Fruit fly (Drosophila melanogaster) whole organism, embryonic: ENCODE data around the gene RunxB.

ENCODE experiments used
- B-H1 ChIP-seq: fragments of 200-800 bp; sonication (Bioruptor generic); IDR thresholded peaks from 3 replicates; pipeline ENCODE4 v1.3.6; 2022; ENCODE audit warnings: missing biosample characterization, missing genetic modification characterization
- CG10267 ChIP-seq: fragments of 200-800 bp; sonication (Bioruptor generic); optimal IDR thresholded peaks from 2 replicates; lab custom pipeline; 2018; ENCODE audit warnings: missing biosample characterization, mild to moderate bottlenecking, missing genetic modification characterization, moderate library complexity
- CG10274 ChIP-seq: fragments of 200-800 bp; sonication (Bioruptor generic); optimal IDR thresholded peaks from 3 replicates; lab custom pipeline; 2017; ENCODE audit warnings: missing biosample characterization, mild to moderate bottlenecking, missing genetic modification characterization
- CG10979 ChIP-seq: fragments of 200-800 bp; sonication (Bioruptor generic); optimal IDR thresholded peaks from 2 replicates; lab custom pipeline; 2018; ENCODE audit warnings: missing biosample characterization, mild to moderate bottlenecking, missing genetic modification characterization, moderate library complexity
- CG11504 ChIP-seq: fragments of 200-800 bp; sonication (Bioruptor generic); optimal IDR thresholded peaks from 3 replicates; lab custom pipeline; 2019; ENCODE audit warnings: missing biosample characterization, mild to moderate bottlenecking, missing genetic modification characterization, moderate library complexity
- CG11696 ChIP-seq: fragments of 200-800 bp; sonication (Bioruptor generic); IDR thresholded peaks from 2 replicates; pipeline ENCODE4 v1.3.6; 2022; ENCODE audit warnings: missing biosample characterization, missing genetic modification characterization
- CG12155 ChIP-seq: fragments of 200-800 bp; sonication (Bioruptor generic); optimal IDR thresholded peaks from 3 replicates; lab custom pipeline; 2016; ENCODE audit warnings: missing biosample characterization, missing genetic modification characterization
- CG14050 ChIP-seq: fragments of 200-800 bp; sonication (Bioruptor generic); IDR thresholded peaks from 3 replicates; pipeline ENCODE4 v1.3.6; 2022; ENCODE audit warnings: missing biosample characterization, missing genetic modification characterization
- CG14965 ChIP-seq: fragments of 200-800 bp; sonication (Bioruptor generic); optimal IDR thresholded peaks from 2 replicates; lab custom pipeline; 2016; ENCODE audit warnings: missing biosample characterization, missing genetic modification characterization, borderline replicate concordance
- CG15269 ChIP-seq: fragments of 200-800 bp; sonication (Bioruptor generic); optimal IDR thresholded peaks from 2 replicates; lab custom pipeline; 2018; ENCODE audit warnings: missing biosample characterization, mild to moderate bottlenecking, missing genetic modification characterization, moderate library complexity
- CG16863 ChIP-seq: fragments of 200-800 bp; sonication (Bioruptor generic); optimal IDR thresholded peaks from 3 replicates; lab custom pipeline; 2016; ENCODE audit warnings: missing biosample characterization, missing genetic modification characterization
- CG17359 ChIP-seq: fragments of 200-800 bp; sonication (Bioruptor generic); optimal IDR thresholded peaks from 3 replicates; lab custom pipeline; 2018; ENCODE audit warnings: missing biosample characterization, mild to moderate bottlenecking, missing genetic modification characterization, moderate library complexity
- CG18262 ChIP-seq: fragments of 200-800 bp; optimal IDR thresholded peaks from 3 replicates; lab custom pipeline; 2019; ENCODE audit warnings: missing biosample characterization, mild to moderate bottlenecking, missing genetic modification characterization, moderate library complexity
- CG30403 ChIP-seq: fragments of 200-800 bp; sonication (Bioruptor generic); optimal IDR thresholded peaks from 3 replicates; lab custom pipeline; 2016; ENCODE audit warnings: missing biosample characterization, missing genetic modification characterization
- CG32772 ChIP-seq: fragments of 200-800 bp; sonication (Bioruptor generic); IDR thresholded peaks from 2 replicates; pipeline ENCODE4 v1.3.6; 2022; ENCODE audit warnings: missing biosample characterization, missing genetic modification characterization
- CG4282 ChIP-seq: fragments of 200-800 bp; sonication (Bioruptor generic); optimal IDR thresholded peaks from 2 replicates; lab custom pipeline; 2016; ENCODE audit warnings: missing biosample characterization, missing genetic modification characterization
- CG6791 ChIP-seq: fragments of 200-800 bp; sonication (Bioruptor generic); IDR thresholded peaks from 3 replicates; pipeline ENCODE4 v1.3.6; 2022; ENCODE audit warnings: missing biosample characterization, missing genetic modification characterization; ENCODE audit not compliant: partially characterized antibody
- CG7928 ChIP-seq: fragments of 200-800 bp; sonication (Bioruptor generic); optimal IDR thresholded peaks from 2 replicates; lab custom pipeline; 2017; ENCODE audit warnings: missing biosample characterization, mild to moderate bottlenecking, missing genetic modification characterization
- CG7963 ChIP-seq: fragments of 200-800 bp; sonication (Bioruptor generic); IDR thresholded peaks from 3 replicates; pipeline ENCODE4 v1.3.6; 2022; ENCODE audit warnings: missing biosample characterization, missing genetic modification characterization; ENCODE audit not compliant: partially characterized antibody
- CG8388 ChIP-seq: fragments of 200-800 bp; sonication (Bioruptor generic); optimal IDR thresholded peaks from 2 replicates; lab custom pipeline; 2019; ENCODE audit warnings: missing biosample characterization, mild to moderate bottlenecking, missing genetic modification characterization, moderate library complexity
- CG9609 ChIP-seq: fragments of 200-800 bp; sonication (Bioruptor generic); optimal IDR thresholded peaks from 3 replicates; lab custom pipeline; 2016; ENCODE audit warnings: missing biosample characterization, missing genetic modification characterization
- Gug ChIP-seq: fragments of 200-800 bp; sonication (Bioruptor generic); IDR thresholded peaks from 4 replicates; pipeline ENCODE4 v1.3.6; 2022; ENCODE audit warnings: missing biosample characterization, missing genetic modification characterization
- HLH3B ChIP-seq: fragments of 200-800 bp; sonication (Bioruptor generic); IDR thresholded peaks from 2 replicates; pipeline ENCODE4 v1.3.6; 2022; ENCODE audit warnings: missing biosample characterization, missing genetic modification characterization
- MBD-R2 ChIP-seq: fragments of 200-800 bp; sonication (Bioruptor generic); IDR thresholded peaks from 2 replicates; pipeline ENCODE4 v1.3.6; 2022; ENCODE audit warnings: missing biosample characterization, missing genetic modification characterization
- Meics ChIP-seq: fragments of 200-800 bp; sonication (Bioruptor generic); optimal IDR thresholded peaks from 2 replicates; lab custom pipeline; 2017; ENCODE audit warnings: missing biosample characterization, mild to moderate bottlenecking, missing genetic modification characterization
- NC2α ChIP-seq: fragments of 200-800 bp; sonication (Bioruptor generic); optimal IDR thresholded peaks from 2 replicates; lab custom pipeline; 2016; ENCODE audit warnings: missing biosample characterization, missing genetic modification characterization
- Neu2 ChIP-seq: fragments of 200-800 bp; sonication (Bioruptor generic); optimal IDR thresholded peaks from 3 replicates; lab custom pipeline; 2016; ENCODE audit warnings: missing biosample characterization, missing genetic modification characterization, borderline replicate concordance
- Pdp1 ChIP-seq, 2 experiments: fragments of 200-800 bp; sonication (Bioruptor generic); optimal IDR thresholded peaks; 3 replicates each; lab custom pipeline; 2016; ENCODE audit warnings: missing biosample characterization in 2 of 2, missing genetic modification characterization in 2 of 2, mild to moderate bottlenecking in 1 of 2, moderate library complexity in 1 of 2
- Sox102F ChIP-seq: fragments of 200-800 bp; sonication (Bioruptor generic); optimal IDR thresholded peaks from 2 replicates; lab custom pipeline; 2018; ENCODE audit warnings: missing biosample characterization, mild to moderate bottlenecking, missing genetic modification characterization, moderate library complexity
- az2 ChIP-seq: fragments of 200-800 bp; sonication (Bioruptor generic); optimal IDR thresholded peaks from 3 replicates; lab custom pipeline; 2016; ENCODE audit warnings: missing biosample characterization, missing genetic modification characterization
- bcd ChIP-seq: fragments of 200-800 bp; sonication (Bioruptor generic); optimal IDR thresholded peaks from 2 replicates; lab custom pipeline; 2017; ENCODE audit warnings: missing biosample characterization, mild to moderate bottlenecking, missing genetic modification characterization
- corto ChIP-seq: fragments of 200-800 bp; sonication (Bioruptor generic); optimal IDR thresholded peaks from 2 replicates; lab custom pipeline; 2016; ENCODE audit warnings: missing biosample characterization, mild to moderate bottlenecking, missing genetic modification characterization, moderate library complexity
- crp ChIP-seq, 2 experiments: fragments of 200-800 bp; sonication (Bioruptor generic); optimal IDR thresholded peaks; 2 replicates in 1 of 2; 3 replicates in 1 of 2; lab custom pipeline; 2017; ENCODE audit warnings: missing biosample characterization in 2 of 2, missing genetic modification characterization in 2 of 2, mild to moderate bottlenecking in 1 of 2, moderate library complexity in 1 of 2
- fd96Cb ChIP-seq: fragments of 200-800 bp; sonication (Bioruptor generic); optimal IDR thresholded peaks from 2 replicates; lab custom pipeline; 2018; ENCODE audit warnings: missing biosample characterization, mild to moderate bottlenecking, missing genetic modification characterization, moderate library complexity
- gem ChIP-seq: fragments of 200-800 bp; sonication (Bioruptor generic); optimal IDR thresholded peaks from 2 replicates; lab custom pipeline; 2019; ENCODE audit warnings: missing biosample characterization, mild to moderate bottlenecking, missing genetic modification characterization, moderate library complexity
- kay ChIP-seq: fragments of 200-800 bp; sonication (Bioruptor generic); optimal IDR thresholded peaks from 2 replicates; lab custom pipeline; 2016; ENCODE audit warnings: missing biosample characterization, missing genetic modification characterization
- mld ChIP-seq: fragments of 200-800 bp; sonication (Bioruptor generic); IDR thresholded peaks from 3 replicates; pipeline ENCODE4 v1.3.6; 2022; ENCODE audit warnings: missing biosample characterization, missing genetic modification characterization; ENCODE audit not compliant: partially characterized antibody
- pho ChIP-seq: fragments of 200-800 bp; sonication (Bioruptor generic); optimal IDR thresholded peaks from 2 replicates; lab custom pipeline; 2016; ENCODE audit warnings: missing biosample characterization, missing genetic modification characterization
- sens ChIP-seq: fragments of 200-800 bp; sonication (Bioruptor generic); peaks from one replicate; lab custom pipeline; 2016; ENCODE audit warnings: missing biosample characterization, missing genetic modification characterization
- vvl ChIP-seq: fragments of 200-800 bp; sonication (Bioruptor generic); IDR thresholded peaks from 2 replicates; pipeline ENCODE4 v1.3.6; 2022; ENCODE audit warnings: missing biosample characterization, missing genetic modification characterization

The RunxB gene

dm6 chrX:20509535-20510424 is 28.5 kb upstream of the RunxB start (continued):
- TF ChIP-seq CG12155 (GFP tag; lab: Kevin White, UChicago) (no peak), az2 (GFP tag; lab: Kevin White, UChicago) (peak; percentile 22), CG32772 (0 out of 2 replicates have a peak, but pooled peaks have one; percentile 36), CG7928 (GFP tag; lab: Kevin White, UChicago) (no peak), CG10274 (GFP tag; lab: Kevin White, UChicago) (no peak), NC2α (GFP tag; lab: Kevin White, UChicago) (no peak), corto (peak; percentile 22), CG8388 (GFP tag; lab: Kevin White, UChicago) (peak; percentile 8), CG11696 (GFP tag; lab: Robert Waterston, UW) (peak; percentile 90), HLH3B (GFP tag; lab: Robert Waterston, UW) (no peak), kay (GFP tag; lab: Kevin White, UChicago) (peak; percentile 59), Meics (GFP tag; lab: Kevin White, UChicago) (peak; percentile 10), CG4282 (GFP tag; lab: Kevin White, UChicago) (no peak), Pdp1 (GFP tag; optimal IDR thresholded peaks at IDR 0.05; lab: Kevin White, UChicago) (peak in 1 of 2 experiments; percentile 5), pho (GFP tag; lab: Kevin White, UChicago) (no peak), B-H1 (GFP tag; lab: Robert Waterston, UW) (no peak), CG7963 (GFP tag; lab: Robert Waterston, UW) (no peak), CG10267 (tag; lab: Kevin White, UChicago) (peak; percentile 2), Sox102F (GFP tag; lab: Kevin White, UChicago) (peak; percentile 44), CG10979 (tag; lab: Kevin White, UChicago) (peak; percentile 48), CG14965 (GFP tag; lab: Kevin White, UChicago) (no peak), mld (GFP tag; lab: Robert Waterston, UW) (no peak), CG17359 (peak; percentile 32), CG15269 (tag; lab: Kevin White, UChicago) (no peak), CG6791 (GFP tag; lab: Robert Waterston, UW) (no peak), crp (GFP tag; optimal IDR thresholded peaks at IDR 0.05; lab: Kevin White, UChicago) (no peak), CG30403 (GFP tag; lab: Kevin White, UChicago) (peak; percentile 33), CG16863 (GFP tag; lab: Kevin White, UChicago) (peak; percentile 10), MBD-R2 (no peak), sens (GFP tag; lab: Kevin White, UChicago) (peak; percentile 79), CG11504 (tag; lab: Kevin White, UChicago) (peak; percentile 46), fd96Cb (peak; percentile 48), Gug (GFP tag; lab: Robert Waterston, UW) (no peak), bcd (GFP tag; lab: Kevin White, UChicago) (no peak), CG14050 (GFP tag; lab: Robert Waterston, UW) (no peak), vvl (GFP tag; lab: Robert Waterston, UW) (peak; percentile 31; the same call in 1 of the 2 replicates), CG18262 (tag; lab: Kevin White, UChicago) (peak; percentile 42), Neu2 (no peak), gem (tag; lab: Kevin White, UChicago) (peak; percentile 59), CG9609 (GFP tag; lab: Kevin White, UChicago) (no peak)
